Worm (Caenorhabditis elegans) whole organism, L4/young adult: Measurements from ENCODE around the gene F08F8.10.

Experiments
- W03F9.2 ChIP-seq: fragments of 150-350 bp; optimal IDR thresholded peaks from 2 replicates; lab custom pipeline; 2014; ENCODE audit warnings: missing biosample characterization, missing genetic modification characterization
- dao-5 ChIP-seq: sonication (generic microtip); optimal IDR thresholded peaks from 2 replicates; lab custom pipeline; 2016; ENCODE audit warnings: missing genotype, missing genetic modification characterization, moderate library complexity, missing compliant biosample characterization
- him-1 ChIP-seq: sonication (generic microtip); optimal IDR thresholded peaks from 2 replicates; lab custom pipeline; 2016; ENCODE audit warnings: missing genotype, missing genetic modification reagents, missing genetic modification characterization, missing compliant biosample characterization

F08F8.10 gene

DNA sequence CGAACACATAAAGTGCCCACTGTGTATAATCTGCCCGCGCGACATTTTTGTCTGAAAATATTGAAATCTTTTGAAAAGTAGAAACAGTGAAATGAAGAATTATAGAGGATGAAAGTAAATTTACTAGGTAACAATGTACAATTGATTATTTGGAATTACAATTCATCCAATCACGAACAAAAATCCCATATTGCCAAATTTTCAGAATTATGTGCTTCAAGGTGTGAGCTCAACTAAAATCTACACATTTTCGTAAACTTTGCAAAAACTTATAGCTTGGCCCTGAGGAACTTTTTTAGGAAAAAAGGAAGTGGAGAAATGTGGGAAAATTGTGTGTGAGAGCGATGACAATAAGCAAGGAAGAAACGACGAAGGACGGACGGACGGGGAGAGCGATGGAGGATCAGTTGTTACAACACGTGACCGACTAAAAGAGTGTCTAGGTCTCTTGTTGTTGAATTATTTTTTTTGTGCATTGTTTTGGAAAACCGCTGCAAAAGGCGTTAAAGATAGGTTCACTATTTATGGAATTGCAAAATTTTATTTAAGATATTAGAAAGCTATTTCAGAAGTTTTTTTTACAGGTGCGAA, 17.6 kb upstream of the F08F8.10 start, which contains the start of gene mml-1:
TSS of gene mml-1 (minus strand) at position 51 of the 591 bp plus-strand sequence.
- TF ChIP-seq W03F9.2: no peak
- no peak for TF ChIP-seq him-1 (tag; lab: Kevin White, UChicago)
- TF ChIP-seq dao-5 (tag; lab: Kevin White, UChicago): no peak

DNA sequence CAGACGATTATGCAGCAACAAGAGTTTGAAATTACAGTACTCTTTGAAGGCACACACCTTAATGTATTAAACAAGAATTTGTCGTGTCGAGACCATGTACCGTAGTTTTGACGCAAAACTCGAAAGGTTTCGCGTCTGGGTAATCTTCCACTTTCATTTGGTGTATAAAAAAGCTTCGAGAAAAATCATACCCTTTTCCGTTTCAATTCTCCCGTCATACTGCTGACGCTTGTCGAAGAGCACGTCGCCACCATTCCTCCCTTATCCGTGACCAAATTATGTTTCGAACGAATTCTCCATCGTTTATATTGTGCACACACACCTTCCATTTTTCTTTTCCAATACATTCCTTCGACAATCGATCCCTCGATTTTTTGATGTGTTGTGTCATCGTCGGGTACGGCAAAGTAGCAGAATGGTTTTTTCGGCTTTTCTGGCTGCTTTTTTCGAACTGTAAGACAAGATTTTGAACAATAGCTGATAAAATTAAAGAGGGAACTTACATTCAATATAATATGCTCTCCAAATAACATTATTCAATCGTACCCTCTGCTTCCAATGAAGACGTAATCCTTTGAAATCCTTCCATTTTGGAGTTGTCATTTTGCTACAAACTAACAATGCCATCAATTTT, 16.7 kb upstream of the F08F8.10 start:
- no peak for TF ChIP-seq him-1 (tag; lab: Kevin White, UChicago)
- TF ChIP-seq W03F9.2: no peak
- TF ChIP-seq dao-5 (tag; lab: Kevin White, UChicago): no peak

DNA sequence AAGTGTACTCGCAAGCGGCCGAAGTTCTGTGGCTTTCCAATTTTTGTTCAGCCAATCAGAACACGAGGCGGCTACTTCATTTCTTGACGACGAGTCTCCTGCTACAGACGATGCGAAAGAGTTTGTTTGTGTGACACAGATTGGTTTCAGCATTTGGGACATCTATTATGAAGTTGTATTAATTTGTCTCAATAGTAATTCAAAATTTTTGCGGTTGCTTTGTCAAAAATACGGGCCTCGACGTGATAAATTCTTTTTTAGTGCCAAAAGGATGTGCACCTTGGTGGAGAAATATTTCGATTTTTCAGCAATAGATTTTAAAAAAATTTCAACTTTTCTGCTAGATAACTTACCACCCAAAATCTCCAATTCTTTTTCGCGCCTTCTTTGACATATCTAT, 13.4 kb upstream of the F08F8.10 start:
- TF ChIP-seq him-1 (tag; lab: Kevin White, UChicago) (no peak), dao-5 (tag; lab: Kevin White, UChicago) (no peak), W03F9.2 (no peak)

DNA sequence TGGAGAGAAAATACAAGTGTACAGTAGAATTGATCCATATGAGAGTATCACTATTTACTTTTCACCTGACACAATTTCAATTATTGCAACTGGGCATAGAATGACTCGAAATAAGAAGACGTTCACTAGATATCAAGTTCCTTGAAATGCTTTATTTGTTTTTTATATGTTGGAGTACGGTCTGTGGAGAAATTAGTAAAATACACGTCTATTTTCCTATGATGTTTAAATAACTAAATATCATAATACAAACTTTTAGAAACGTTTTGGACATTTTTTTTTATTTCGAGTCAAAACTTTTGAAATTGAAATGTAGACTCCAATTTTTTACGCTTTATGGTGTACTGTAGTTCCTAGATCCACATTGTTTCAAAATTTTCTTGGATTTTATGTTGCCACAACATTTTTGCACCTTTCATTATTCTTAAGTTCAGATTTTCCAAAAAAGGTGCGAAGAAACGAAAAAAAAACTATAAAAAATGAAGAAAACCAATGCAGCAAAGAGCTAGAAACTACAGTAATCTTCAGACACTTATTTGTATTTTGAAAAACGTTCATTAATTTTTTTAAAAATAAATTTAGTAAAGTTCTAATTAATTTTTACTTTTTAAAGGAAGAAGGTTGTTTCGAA, 12.3 kb upstream of the F08F8.10 start:
- TF ChIP-seq him-1 (tag; lab: Kevin White, UChicago) (no peak), W03F9.2 (no peak), dao-5 (tag; lab: Kevin White, UChicago) (no peak)

DNA sequence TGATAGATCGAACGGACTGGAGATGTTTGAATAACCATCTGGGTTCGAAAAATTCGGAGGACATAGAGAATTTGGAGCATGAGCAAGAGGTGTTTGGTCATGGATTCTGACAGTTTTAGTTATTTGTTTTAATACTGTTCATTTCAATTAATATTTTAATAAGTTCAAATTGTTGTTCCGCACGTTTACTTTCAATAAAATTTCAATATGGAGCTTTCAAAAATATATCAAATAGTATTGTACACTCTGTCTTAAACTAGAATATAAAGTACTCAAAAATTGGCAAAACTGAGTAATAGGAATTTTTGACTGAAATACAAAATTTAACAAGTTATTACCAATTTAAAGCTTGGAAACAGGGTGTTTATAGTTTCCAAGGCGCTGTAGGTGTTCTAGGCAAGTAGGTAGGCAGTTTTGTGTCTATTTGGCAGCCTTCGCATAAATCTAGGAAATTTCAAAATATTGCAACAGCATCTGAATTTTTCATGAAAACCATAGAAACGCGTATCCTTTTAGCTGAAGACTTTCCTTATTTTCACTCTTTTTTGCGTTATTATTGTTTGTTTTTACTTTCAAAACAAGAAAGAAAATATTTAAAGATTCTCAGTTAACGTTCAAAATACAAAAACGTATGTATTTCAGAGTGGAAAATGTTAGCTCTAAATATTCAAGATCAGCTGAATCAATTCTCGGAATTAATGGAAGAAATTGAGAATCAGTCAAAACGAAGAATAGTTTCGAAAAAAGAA, 10.0 kb upstream of the F08F8.10 start, which contains the start of the genes T20B12.5 and T20B12.4:
TSS of gene T20B12.5 (minus strand) at position 101 of the 749 bp plus-strand sequence.
TSS of gene T20B12.4 (plus strand) at position 699 of the 749 bp plus-strand sequence.
- TF ChIP-seq him-1 (tag; lab: Kevin White, UChicago): no peak
- TF ChIP-seq dao-5 (tag; lab: Kevin White, UChicago): no peak
- no peak for TF ChIP-seq W03F9.2

DNA sequence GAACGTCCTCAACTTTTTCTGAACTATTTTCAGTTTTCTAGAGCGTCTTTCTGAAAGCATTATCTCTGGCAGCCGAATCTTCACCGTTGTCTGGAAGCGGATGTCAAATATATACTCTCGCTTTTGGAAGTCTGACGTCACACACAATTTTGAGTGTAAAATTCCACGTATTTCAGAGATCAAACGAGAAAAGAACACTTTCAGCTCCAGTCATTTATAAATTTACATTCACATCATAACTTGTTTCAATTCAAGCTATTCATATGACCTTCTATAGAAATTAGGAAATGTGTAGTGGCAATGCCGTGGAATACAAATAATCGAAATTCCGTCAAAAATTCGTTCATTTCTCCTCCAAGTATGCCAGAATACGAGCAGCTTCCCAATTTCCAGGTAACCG, 8.4 kb upstream of the F08F8.10 start, which contains the start of gene F08F8.11:
TSS of gene F08F8.11 (plus strand) at position 301 of the 400 bp plus-strand sequence.
- TF ChIP-seq W03F9.2 (no peak), him-1 (tag; lab: Kevin White, UChicago) (no peak), dao-5 (tag; lab: Kevin White, UChicago) (no peak)

DNA sequence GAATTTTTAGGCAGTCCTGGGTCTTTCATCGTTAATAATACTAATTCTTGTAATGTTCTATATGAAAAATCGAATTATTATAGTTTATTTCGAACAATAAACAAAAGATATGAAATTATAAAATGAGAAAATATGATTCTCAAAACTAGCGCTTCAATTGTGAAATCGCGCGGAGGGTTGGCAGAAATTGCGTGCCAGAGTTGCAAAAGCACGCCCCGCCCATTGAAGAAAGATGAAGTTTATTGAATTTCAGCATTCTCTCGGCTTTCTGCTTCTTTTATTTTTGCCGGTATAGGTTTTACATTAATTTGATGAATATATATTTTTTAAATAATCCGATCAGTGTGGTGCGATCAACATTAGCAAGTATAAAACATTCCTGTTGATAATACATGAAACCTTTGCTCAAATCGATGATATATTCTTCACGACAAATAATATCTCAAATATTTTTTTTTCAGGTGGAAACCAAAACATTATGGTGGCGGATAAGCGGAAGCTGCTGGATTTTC, 1.9 kb upstream of the F08F8.10 start, which contains the start of the genes eco-1 and hmgr-1:
TSS of gene eco-1 (minus strand) at position 59 of the 512 bp plus-strand sequence.
TSS of gene hmgr-1 (plus strand) at position 462 of the 512 bp plus-strand sequence.
- TF ChIP-seq him-1 (tag; lab: Kevin White, UChicago) (no peak), W03F9.2 (no peak)

DNA sequence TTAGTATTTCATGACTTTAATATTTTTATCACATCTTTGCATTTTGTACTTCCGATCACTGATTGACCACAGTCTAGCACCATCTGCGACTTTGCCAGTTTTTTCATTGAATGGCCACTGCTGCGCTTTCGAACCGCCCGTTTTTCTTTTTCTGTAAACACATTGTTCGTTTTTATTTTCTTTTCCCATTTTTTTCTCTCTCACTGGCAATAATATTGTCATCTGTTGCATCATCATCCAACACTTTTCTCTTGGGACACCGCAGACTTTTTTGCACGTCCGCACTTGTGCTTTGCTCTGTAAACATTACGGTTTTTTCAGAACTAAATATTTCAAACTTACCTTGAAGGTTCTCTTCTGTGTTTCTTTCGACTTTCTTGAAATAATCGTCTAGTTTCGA, 1.4 kb upstream of the F08F8.10 start:
- no peak for TF ChIP-seq dao-5 (tag; lab: Kevin White, UChicago)
- no peak for TF ChIP-seq W03F9.2
- TF ChIP-seq him-1 (tag; lab: Kevin White, UChicago): no peak

DNA sequence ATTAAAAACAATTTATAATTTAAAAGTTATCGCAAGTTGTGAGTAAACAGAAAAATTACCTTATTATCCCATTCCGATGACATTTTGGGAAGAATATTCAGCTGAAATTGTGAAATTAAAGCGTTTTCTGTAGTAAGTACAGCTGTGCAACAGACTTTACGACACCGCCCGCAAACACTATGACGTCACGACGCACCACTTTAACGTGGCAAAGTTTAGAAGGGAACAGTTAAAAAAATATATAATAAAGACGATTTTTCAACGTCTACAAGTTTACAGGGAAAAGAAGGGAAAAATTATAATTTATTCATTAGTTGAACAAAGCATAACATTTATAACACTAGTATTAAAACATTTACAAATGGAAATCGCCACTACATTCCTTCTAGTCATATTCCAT, 3.3 kb downstream of the F08F8.10 start, which contains the start of gene F08F8.9:
TSS of gene F08F8.9 (minus strand) at position 101 of the 400 bp plus-strand sequence.
- TF ChIP-seq him-1 (tag; lab: Kevin White, UChicago): no peak
- TF ChIP-seq dao-5 (tag; lab: Kevin White, UChicago): no peak
- TF ChIP-seq W03F9.2: no peak

DNA sequence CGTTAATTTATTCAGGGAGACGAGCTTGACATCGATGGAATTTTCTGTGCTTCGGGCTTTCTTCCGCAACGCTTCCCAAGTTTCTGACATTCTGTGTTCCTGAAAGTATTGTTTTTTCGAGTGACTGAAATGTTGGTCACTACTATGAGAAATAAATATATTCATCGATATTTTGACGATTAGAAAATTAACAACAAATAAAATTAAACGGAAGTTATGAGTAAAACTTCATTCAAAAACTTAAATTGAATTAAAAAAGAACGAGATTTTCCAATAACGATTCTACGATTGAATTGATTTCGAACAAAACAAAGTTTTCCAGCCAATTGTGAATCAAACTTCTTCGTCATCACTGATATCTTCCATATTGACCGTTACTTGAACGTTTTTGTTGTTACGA, 8.1 kb downstream of the F08F8.10 start, which contains the start of gene gos-28:
TSS of gene gos-28 (minus strand) at position 101 of the 400 bp plus-strand sequence.
- no peak for TF ChIP-seq W03F9.2
- TF ChIP-seq him-1 (tag; lab: Kevin White, UChicago): no peak
- no peak for TF ChIP-seq dao-5 (tag; lab: Kevin White, UChicago)

DNA sequence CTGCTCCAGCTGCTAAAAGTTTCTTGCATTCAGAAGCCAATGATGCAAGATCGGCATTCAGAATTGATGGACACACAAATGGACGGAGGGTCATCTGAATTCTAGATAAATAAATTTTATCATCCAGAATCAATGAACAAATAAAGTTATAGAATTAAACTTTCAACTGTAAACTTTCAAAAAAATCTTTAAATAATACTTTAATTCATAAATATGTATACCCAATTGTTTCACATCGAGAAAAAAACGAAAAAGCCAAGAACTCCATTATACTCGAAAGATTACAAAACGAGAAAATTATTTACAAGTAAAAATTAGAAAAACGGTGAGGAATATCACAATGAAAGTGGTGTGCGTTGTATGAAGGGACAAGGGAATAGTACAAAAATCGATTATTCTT, 10.1 kb downstream of the F08F8.10 start, which contains the start of gene F08F8.7:
TSS of gene F08F8.7 (minus strand) at position 101 of the 400 bp plus-strand sequence.
- TF ChIP-seq him-1 (tag; lab: Kevin White, UChicago): no peak
- TF ChIP-seq W03F9.2: no peak
- no peak for TF ChIP-seq dao-5 (tag; lab: Kevin White, UChicago)

DNA sequence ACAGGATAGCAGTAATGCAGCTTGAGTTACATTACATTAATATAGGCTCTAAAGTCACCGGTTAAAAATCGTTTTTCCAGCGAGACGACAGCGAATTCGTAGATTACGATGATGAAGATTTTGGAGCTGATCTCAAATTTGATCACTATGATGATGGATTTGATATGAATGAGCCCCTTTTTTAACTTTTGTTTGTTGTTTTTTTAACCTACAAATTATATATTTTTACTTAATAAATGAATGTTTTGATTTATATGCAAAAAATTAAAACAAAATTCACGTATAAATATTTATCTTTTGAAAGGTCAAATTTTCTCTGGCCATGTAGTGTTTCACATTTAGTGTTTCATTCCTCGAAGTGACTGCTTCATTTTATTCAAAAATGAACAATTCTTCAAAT, 13.8 kb downstream of the F08F8.10 start, which contains the start of gene F08F8.6:
TSS of gene F08F8.6 (plus strand) at position 301 of the 400 bp plus-strand sequence.
- no peak for TF ChIP-seq him-1 (tag; lab: Kevin White, UChicago)
- TF ChIP-seq W03F9.2: no peak
- TF ChIP-seq dao-5 (tag; lab: Kevin White, UChicago): no peak

DNA sequence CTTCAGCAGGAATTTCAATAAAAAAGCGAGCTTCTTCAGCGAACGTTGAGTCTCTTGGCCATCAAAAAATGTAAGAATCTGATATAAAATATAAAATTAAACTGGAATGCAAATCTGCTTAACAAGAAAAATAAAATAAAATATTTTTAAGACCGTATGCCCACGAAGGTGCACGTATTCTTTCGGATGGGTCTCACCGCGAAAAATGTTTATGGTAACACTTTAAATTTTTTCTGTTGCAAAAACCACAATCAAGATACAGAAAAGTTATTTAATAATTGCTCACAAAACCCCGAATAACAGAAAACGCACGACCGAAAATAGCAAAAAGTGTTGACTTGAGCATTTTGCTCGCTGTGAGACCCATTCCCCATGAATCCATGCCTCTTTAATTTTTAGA, 18.1 kb downstream of the F08F8.10 start:
- no peak for TF ChIP-seq W03F9.2
- no peak for TF ChIP-seq dao-5 (tag; lab: Kevin White, UChicago)
- TF ChIP-seq him-1 (tag; lab: Kevin White, UChicago): no peak
